Fruit fly (Drosophila melanogaster): ENCODE data around the gene pinta.

pinta gene

DNA sequence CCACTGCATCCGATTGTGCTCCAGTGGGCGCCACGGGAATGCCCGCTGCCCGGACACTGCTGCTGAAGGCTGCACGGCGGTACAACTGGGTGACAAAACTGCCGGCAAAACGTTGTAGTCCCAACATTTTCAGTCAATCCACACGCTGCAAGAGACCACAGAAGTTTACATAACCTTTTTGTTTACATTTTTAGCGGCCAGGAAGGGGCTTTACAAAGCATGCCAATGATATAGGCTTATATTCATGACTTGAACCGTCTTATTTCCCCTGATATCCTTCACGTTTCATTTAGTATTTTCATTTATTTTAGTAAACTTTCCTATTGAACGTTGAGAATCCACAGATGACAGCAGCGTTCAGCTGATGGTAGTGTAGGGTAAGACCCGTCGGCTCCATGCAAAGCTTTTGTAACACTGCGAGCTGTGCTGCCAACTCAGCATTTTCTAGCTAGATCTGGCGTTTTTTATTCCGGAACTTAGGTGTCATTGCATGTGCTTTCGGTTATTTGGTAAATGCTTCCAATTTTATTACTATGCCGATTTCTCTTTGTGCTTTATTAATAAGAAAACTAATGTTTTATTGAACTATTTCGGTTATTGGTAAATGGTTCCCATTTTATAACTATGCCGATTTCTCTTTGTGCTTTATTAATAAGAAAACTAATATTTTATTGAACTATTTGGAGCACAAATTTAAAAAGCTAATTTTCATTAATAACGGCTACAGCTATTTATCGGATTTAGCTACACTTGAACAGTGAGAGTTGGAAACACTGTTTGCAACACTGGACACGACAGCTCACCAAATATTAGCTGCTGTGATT is 14.0 kb downstream of the pinta start, which contains the start of the genes CG13850 and lqfR (continued):
- TF ChIP-seq dmrt11E (tag; optimal IDR thresholded peaks at IDR 0.05) (peak; percentile 68), pho (GFP tag; optimal IDR thresholded peaks at IDR 0.05) (peak; percentile 86), CG11247 (GFP tag; IDR thresholded peaks at IDR 0.05) (peak; percentile 52; the same call in 1 of the 2 replicates), ind (GFP tag; optimal IDR thresholded peaks at IDR 0.05) (peak; percentile 78), CG10274 (GFP tag; optimal IDR thresholded peaks at IDR 0.05) (peak; percentile 54), CG15601 (tag; optimal IDR thresholded peaks at IDR 0.05) (peak; percentile 49), jumu (GFP tag; optimal IDR thresholded peaks at IDR 0.05) (peak; percentile 81), CG6765 (GFP tag; optimal IDR thresholded peaks at IDR 0.05) (peak; percentile 57), repo (GFP tag; optimal IDR thresholded peaks at IDR 0.05) (peak; percentile 70), Dip3 (GFP tag; optimal IDR thresholded peaks at IDR 0.05) (peak; percentile 80), her (GFP tag; optimal IDR thresholded peaks at IDR 0.05) (peak; percentile 52), br (optimal IDR thresholded peaks at IDR 0.05) (no peak), shn (GFP tag; optimal IDR thresholded peaks at IDR 0.05) (peak; percentile 83), dati (GFP tag; IDR thresholded peaks at IDR 0.05) (no peak), CG10979 (tag; optimal IDR thresholded peaks at IDR 0.05) (peak; percentile 55), CG13296 (GFP tag; optimal IDR thresholded peaks at IDR 0.05) (peak; percentile 46), zf30C (GFP tag; optimal IDR thresholded peaks at IDR 0.05) (no peak), CG13424 (tag; optimal IDR thresholded peaks at IDR 0.05) (peak; percentile 69), CG3995 (GFP tag; optimal IDR thresholded peaks at IDR 0.05) (peak; percentile 69), CG3163 (GFP tag; optimal IDR thresholded peaks at IDR 0.05) (peak; percentile 59), CG9876 (GFP tag; optimal IDR thresholded peaks at IDR 0.05) (peak; percentile 78), Xrp1 (GFP tag; IDR thresholded peaks at IDR 0.05) (peak; percentile 45; the same call in 1 of the 2 replicates), nmo (GFP tag; optimal IDR thresholded peaks at IDR 0.05) (peak; percentile 87), CG11696 (GFP tag; IDR thresholded peaks at IDR 0.05) (no peak), CG34422 (GFP tag; IDR thresholded peaks at IDR 0.05) (no peak), CG1647 (GFP tag; optimal IDR thresholded peaks at IDR 0.05) (peak; percentile 64), CG6813 (GFP tag; optimal IDR thresholded peaks at IDR 0.05) (no peak), fd64A (GFP tag; optimal IDR thresholded peaks at IDR 0.05) (no peak), ac (GFP tag; optimal IDR thresholded peaks at IDR 0.05) (no peak), hkb (optimal IDR thresholded peaks at IDR 0.05) (peak; percentile 52), hkb (GFP tag; IDR thresholded peaks at IDR 0.05) (no peak), CG9817 (tag; optimal IDR thresholded peaks at IDR 0.05) (peak; percentile 79), CG6654 (GFP tag; optimal IDR thresholded peaks at IDR 0.05) (peak; percentile 40), CG18619 (GFP tag; optimal IDR thresholded peaks at IDR 0.05) (peak; percentile 77), CG2129 (GFP tag; IDR thresholded peaks at IDR 0.05; ENCODE audit: partially characterized antibody) (no peak), CG14441 (GFP tag; IDR thresholded peaks at IDR 0.05) (peak; percentile 43; the same call in 1 of the 2 replicates), zen (tag; optimal IDR thresholded peaks at IDR 0.05) (peak; percentile 29), Hr39 (optimal IDR thresholded peaks at IDR 0.05) (peak; percentile 25), Camta (GFP tag; optimal IDR thresholded peaks at IDR 0.05) (peak; percentile 71), Dek (tag; optimal IDR thresholded peaks at IDR 0.05) (peak; percentile 73), CG2889 (GFP tag; IDR thresholded peaks at IDR 0.05) (0 out of 3 replicates have a peak, but pooled peaks have one; percentile 38), CG10209 (GFP tag; optimal IDR thresholded peaks at IDR 0.05) (peak; percentile 80), B-H1 (GFP tag; IDR thresholded peaks at IDR 0.05) (no peak), tll (GFP tag; optimal IDR thresholded peaks at IDR 0.05) (peak in 1 of 2 experiments; percentile 30), CG9797 (GFP tag; optimal IDR thresholded peaks at IDR 0.05) (peak; percentile 22), trem (tag; optimal IDR thresholded peaks at IDR 0.05) (peak; percentile 84), Sry-β (GFP tag; optimal IDR thresholded peaks at IDR 0.05) (peak; percentile 97), CG10543 (GFP tag; optimal IDR thresholded peaks at IDR 0.05) (peak; percentile 82), CG3065 (GFP tag; optimal IDR thresholded peaks at IDR 0.05) (peak; percentile 21)
